Worm (Caenorhabditis elegans) whole organism, L1 larva: ENCODE measurements around the gene gld-3.

Experiments used
- ama-1 ChIP-seq: fragments of 150-350 bp; optimal IDR thresholded peaks from 2 replicates; lab custom pipeline; 2014
- blmp-1 ChIP-seq: fragments of 150-350 bp; optimal IDR thresholded peaks from 2 replicates; lab custom pipeline; 2014; ENCODE audit warnings: missing biosample characterization, missing genetic modification characterization
- isw-1 ChIP-seq: fragments of 200-800 bp; sonication (Bioruptor generic); IDR thresholded peaks from 2 replicates; pipeline ENCODE4 v1.3.6; 2022; ENCODE audit warnings: missing genetic modification characterization, missing compliant biosample characterization
- jun-1 ChIP-seq: fragments of 150-350 bp; optimal IDR thresholded peaks from 2 replicates; lab custom pipeline; 2014; ENCODE audit warnings: missing biosample characterization, missing genetic modification reagents, missing genetic modification characterization
- nhr-12 ChIP-seq: sonication (generic microtip); optimal IDR thresholded peaks from 2 replicates; lab custom pipeline; 2017; ENCODE audit warnings: missing biosample characterization, missing genetic modification characterization
- nhr-28 ChIP-seq: fragments of 150-350 bp; optimal IDR thresholded peaks from 2 replicates; lab custom pipeline; 2014; ENCODE audit warnings: missing biosample characterization, missing genetic modification characterization
- pag-3 ChIP-seq: sonication (generic microtip); optimal IDR thresholded peaks from 2 replicates; lab custom pipeline; 2017; ENCODE audit warnings: missing genetic modification characterization, mild to moderate bottlenecking, missing compliant biosample characterization, antibody characterized with exemption, borderline replicate concordance; ENCODE audit not compliant: insufficient read depth
- unc-30 ChIP-seq: sonication (generic microtip); optimal IDR thresholded peaks from 2 replicates; lab custom pipeline; 2017; ENCODE audit warnings: missing biosample characterization, missing genetic modification characterization

DNA sequence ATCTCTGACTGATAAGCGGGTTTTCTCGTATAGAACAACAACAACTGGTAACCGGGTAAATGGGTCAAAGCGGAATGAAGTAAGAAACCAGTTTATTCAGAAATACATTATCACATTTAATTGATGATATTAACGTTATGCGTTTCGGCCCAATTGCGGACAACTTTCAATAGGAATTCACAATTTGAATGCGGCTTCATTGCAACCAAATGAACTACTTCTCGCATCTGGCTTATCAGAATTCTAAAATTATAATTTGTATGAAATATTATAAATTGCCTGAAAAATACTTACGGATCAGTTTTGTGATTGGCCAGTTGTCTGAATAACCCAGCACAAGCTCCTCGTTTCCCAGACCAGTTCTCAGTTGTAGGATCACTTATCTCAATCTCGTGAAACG is 36.3 kb downstream of the gld-3 start, which contains the start of gene col-36:
- no peak for TF ChIP-seq pag-3
- TF ChIP-seq unc-30 (tag; lab: Kevin White, UChicago), result no peak
- TF ChIP-seq blmp-1 (tag; lab: Kevin White, UChicago), result no peak
- TF ChIP-seq nhr-12 (tag; lab: Kevin White, UChicago), result no peak
- no peak for TF ChIP-seq isw-1 (GFP tag; lab: Robert Waterston, UW)
- TF ChIP-seq jun-1 (tag; lab: Kevin White, UChicago), result no peak
- TF ChIP-seq nhr-28 (tag; lab: Kevin White, UChicago), result no peak
- no peak for TF ChIP-seq ama-1
